Worm (Caenorhabditis elegans) whole organism, late embryonic: ENCODE measurements around the gene perm-5.

Experiments used
- C38D4.7 ChIP-seq: fragments of 200-800 bp; sonication (Bioruptor generic); optimal IDR thresholded peaks from 2 replicates; lab custom pipeline; 2018; ENCODE audit warnings: mild to moderate bottlenecking, missing genetic modification characterization, moderate library complexity, missing compliant biosample characterization
- F13H6.1 ChIP-seq: sonication (generic microtip); optimal IDR thresholded peaks from 2 replicates; lab custom pipeline; 2016; ENCODE audit warnings: missing genetic modification characterization, missing compliant biosample characterization
- ama-1 ChIP-seq: fragments of 150-350 bp; optimal IDR thresholded peaks from 2 replicates; lab custom pipeline; 2014
- ceh-24 ChIP-seq: sonication (generic microtip); optimal IDR thresholded peaks from 2 replicates; lab custom pipeline; 2016; ENCODE audit warnings: mild to moderate bottlenecking, missing genetic modification characterization, missing compliant biosample characterization
- ceh-45 ChIP-seq: fragments of 200-800 bp; sonication (Bioruptor generic); IDR thresholded peaks from 2 replicates; pipeline ENCODE4 v1.3.6; 2022; ENCODE audit warnings: missing genetic modification reagents, missing genetic modification characterization, missing compliant biosample characterization
- ceh-48 ChIP-seq: sonication (generic microtip); optimal IDR thresholded peaks from 2 replicates; lab custom pipeline; 2016; ENCODE audit warnings: missing genetic modification characterization, inconsistent platforms, missing compliant biosample characterization
- dmd-4 ChIP-seq: sonication (generic microtip); optimal IDR thresholded peaks from 2 replicates; lab custom pipeline; 2016; ENCODE audit warnings: borderline replicate concordance, missing genetic modification characterization, missing compliant biosample characterization
- eyg-1 ChIP-seq: sonication (generic microtip); optimal IDR thresholded peaks from 2 replicates; lab custom pipeline; 2016; ENCODE audit warnings: missing genotype, missing genetic modification characterization, missing compliant biosample characterization
- hlh-30 ChIP-seq: sonication (generic microtip); optimal IDR thresholded peaks from 2 replicates; lab custom pipeline; 2017; ENCODE audit warnings: antibody characterized with exemption, missing genetic modification characterization, missing compliant biosample characterization; ENCODE audit not compliant: insufficient read depth
- sox-2 ChIP-seq: fragments of 200-800 bp; sonication (Bioruptor generic); IDR thresholded peaks from 2 replicates; pipeline ENCODE4 v1.3.6; 2022; ENCODE audit warnings: missing genetic modification reagents, missing genetic modification characterization, missing compliant biosample characterization
- unc-86 ChIP-seq: sonication (generic microtip); optimal IDR thresholded peaks from 2 replicates; lab custom pipeline; 2016; ENCODE audit warnings: missing genetic modification characterization, missing compliant biosample characterization
- ztf-16 ChIP-seq: sonication (generic microtip); optimal IDR thresholded peaks from 2 replicates; lab custom pipeline; 2017; ENCODE audit warnings: missing genetic modification characterization, missing compliant biosample characterization

DNA sequence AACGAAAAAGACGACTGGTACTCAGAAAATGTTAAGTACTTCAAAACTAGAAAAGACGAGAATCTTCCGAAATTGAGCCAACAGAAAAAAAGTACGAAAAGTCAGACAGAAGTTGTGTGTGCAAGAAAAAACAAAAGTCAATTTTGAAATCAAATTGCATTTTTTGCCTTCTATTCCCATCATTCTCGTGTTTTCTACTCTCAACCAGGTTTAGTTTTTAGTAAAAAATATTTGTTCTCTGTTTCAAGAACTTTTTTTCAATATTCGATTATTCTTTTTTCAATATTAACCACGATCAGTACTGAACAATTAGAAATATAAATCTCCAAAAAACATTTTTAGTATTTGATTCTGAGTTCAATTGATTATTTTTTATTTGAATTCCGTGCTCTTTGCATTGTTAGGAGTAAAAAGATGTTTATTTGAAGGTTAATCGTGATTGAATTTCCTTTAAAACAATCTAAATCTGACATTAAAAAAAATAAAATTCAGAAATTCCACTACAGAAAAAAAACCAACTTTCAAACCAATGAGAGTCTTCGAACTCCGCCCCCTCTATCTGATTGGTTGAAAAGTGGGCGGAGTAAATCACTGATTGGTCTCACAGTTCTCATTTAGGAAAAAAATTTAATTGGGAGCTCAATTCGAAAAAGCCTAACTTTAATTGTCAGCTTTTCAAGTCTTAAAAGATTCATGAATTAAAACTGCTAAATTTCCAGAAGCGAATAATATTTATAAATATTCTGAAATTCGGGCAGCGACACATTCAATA lies 12.3 kb upstream of the perm-5 start:
- no peak for TF ChIP-seq unc-86 (tag; lab: Kevin White, UChicago)
- TF ChIP-seq ceh-24 (tag; lab: Kevin White, UChicago), result no peak
- TF ChIP-seq dmd-4, result no peak
- no peak for TF ChIP-seq ceh-45
- no peak for TF ChIP-seq hlh-30 (tag; lab: Kevin White, UChicago)
- TF ChIP-seq ceh-48, result no peak
- no peak for TF ChIP-seq eyg-1 (tag; lab: Kevin White, UChicago)
- no peak for TF ChIP-seq F13H6.1 (tag; lab: Kevin White, UChicago)
- TF ChIP-seq C38D4.7 (GFP tag; lab: Kevin White, UChicago), result no peak
- TF ChIP-seq sox-2 (GFP tag; lab: Robert Waterston, UW), result no peak
- TF ChIP-seq ama-1 (lab: Kevin White, UChicago), result no peak
- TF ChIP-seq ztf-16 (tag; lab: Kevin White, UChicago), result no peak
